Fruit fly (Drosophila melanogaster): Measurements from ENCODE around the gene Mst87F.

- TF ChIP-seq CG5204 (GFP tag; optimal IDR thresholded peaks at IDR 0.05) (no peak), CG11617 (GFP tag; optimal IDR thresholded peaks at IDR 0.05) (no peak), Crg-1 (GFP tag; optimal IDR thresholded peaks at IDR 0.05) (no peak)
These were observed 20.5 kb upstream of the Mst87F start for dm6 chr3R:13848272-13848671.
